Worm (Caenorhabditis elegans): ENCODE measurements around the gene F47B8.10.

ce11 chrV:14378986-14379385 lies 37.2 kb downstream of the F47B8.10 start, which contains the start of gene npr-43:
- no peak for TF ChIP-seq M03D4.4 (tag; optimal IDR thresholded peaks at IDR 0.05)
- no peak for TF ChIP-seq unc-62 (GFP tag; optimal IDR thresholded peaks at IDR 0.05)
- no peak for TF ChIP-seq unc-39 (tag; optimal IDR thresholded peaks at IDR 0.05)
- no peak for TF ChIP-seq tbx-8 (GFP tag; optimal IDR thresholded peaks at IDR 0.05)
- no peak for TF ChIP-seq nhr-76 (tag; optimal IDR thresholded peaks at IDR 0.05)
